Worm (Caenorhabditis elegans) whole organism, young adult: Measurements from ENCODE around the gene Y32G9A.5.

ENCODE experiments used
- B0019.2 ChIP-seq: fragments of 200-800 bp; sonication (Bioruptor generic); conservative IDR thresholded peaks from 2 replicates; pipeline ENCODE4 v1.3.6; 2022; ENCODE audit warnings: missing genetic modification reagents, missing genetic modification characterization, missing compliant biosample characterization
- B0336.3 ChIP-seq: fragments of 200-800 bp; sonication (Bioruptor generic); IDR thresholded peaks from 2 replicates; pipeline ENCODE4 v1.3.6; 2022; ENCODE audit warnings: missing genetic modification characterization, missing compliant biosample characterization
- D2030.7 ChIP-seq: fragments of 200-800 bp; sonication (Bioruptor generic); IDR thresholded peaks from 2 replicates; pipeline ENCODE4 v1.3.6; 2022; ENCODE audit warnings: missing genetic modification reagents, missing genetic modification characterization, missing compliant biosample characterization
- F37B4.10 ChIP-seq: fragments of 200-800 bp; sonication (Bioruptor generic); IDR thresholded peaks from 2 replicates; pipeline ENCODE4 v1.3.6; 2022; ENCODE audit warnings: missing genetic modification characterization, missing compliant biosample characterization
- K12H6.12 ChIP-seq: fragments of 200-800 bp; sonication (Bioruptor generic); optimal IDR thresholded peaks from 2 replicates; lab custom pipeline; 2018; ENCODE audit warnings: mild to moderate bottlenecking, missing genetic modification characterization, missing compliant biosample characterization
- Y53G8AR.9 ChIP-seq: fragments of 200-800 bp; sonication (Bioruptor generic); conservative IDR thresholded peaks from 2 replicates; pipeline ENCODE4 v1.3.6; 2022; ENCODE audit warnings: missing genetic modification reagents, missing genetic modification characterization, missing compliant biosample characterization
- Y56A3A.18 ChIP-seq: fragments of 200-800 bp; sonication (Bioruptor generic); IDR thresholded peaks from 2 replicates; pipeline ENCODE4 v1.3.6; 2022; ENCODE audit warnings: missing genetic modification reagents, missing genetic modification characterization, missing compliant biosample characterization
- Y79H2A.3 ChIP-seq: fragments of 200-800 bp; sonication (Bioruptor generic); conservative IDR thresholded peaks from 2 replicates; pipeline ENCODE4 v1.3.6; 2022; ENCODE audit warnings: missing genetic modification reagents, missing genetic modification characterization, missing compliant biosample characterization
- Y95B8A.8 ChIP-seq: fragments of 200-800 bp; sonication (Bioruptor generic); IDR thresholded peaks from 2 replicates; pipeline ENCODE4 v1.3.6; 2022; ENCODE audit warnings: missing genetic modification reagents, missing genetic modification characterization, missing compliant biosample characterization
- athp-1 ChIP-seq: sonication (generic microtip); optimal IDR thresholded peaks from 2 replicates; lab custom pipeline; 2017; ENCODE audit warnings: mild to moderate bottlenecking, missing genetic modification characterization, missing compliant biosample characterization
- cebp-2 ChIP-seq: fragments of 200-800 bp; sonication (Bioruptor generic); IDR thresholded peaks from 2 replicates; pipeline ENCODE4 v1.3.6; 2022; ENCODE audit warnings: missing genetic modification characterization, missing compliant biosample characterization
- ceh-100 ChIP-seq: fragments of 200-800 bp; sonication (Bioruptor generic); IDR thresholded peaks from 2 replicates; pipeline ENCODE4 v1.3.6; 2022; ENCODE audit warnings: missing genetic modification reagents, missing genetic modification characterization, missing compliant biosample characterization
- ceh-91 ChIP-seq: fragments of 200-800 bp; sonication (Bioruptor generic); IDR thresholded peaks from 2 replicates; pipeline ENCODE4 v1.3.6; 2022; ENCODE audit warnings: missing genetic modification reagents, missing genetic modification characterization, missing compliant biosample characterization
- die-1 ChIP-seq: sonication (generic microtip); optimal IDR thresholded peaks from 2 replicates; lab custom pipeline; 2016; ENCODE audit warnings: missing genotype, mild to moderate bottlenecking, missing genetic modification characterization, missing compliant biosample characterization
- dpl-1 ChIP-seq: fragments of 150-350 bp; optimal IDR thresholded peaks from 2 replicates; lab custom pipeline; 2014; ENCODE audit warnings: missing biosample characterization, missing genetic modification reagents, missing genetic modification characterization
- egl-18 ChIP-seq: fragments of 200-800 bp; sonication (Bioruptor generic); IDR thresholded peaks from 2 replicates; pipeline ENCODE4 v1.3.6; 2022; ENCODE audit warnings: missing genetic modification reagents, missing genetic modification characterization, missing compliant biosample characterization
- ets-4 ChIP-seq: fragments of 200-800 bp; sonication (Bioruptor generic); optimal IDR thresholded peaks from 2 replicates; lab custom pipeline; 2018; ENCODE audit warnings: mild to moderate bottlenecking, missing genetic modification characterization, missing compliant biosample characterization
- fkh-3 ChIP-seq: sonication (generic microtip); optimal IDR thresholded peaks from 2 replicates; lab custom pipeline; 2016; ENCODE audit warnings: mild to moderate bottlenecking, missing genetic modification characterization, missing compliant biosample characterization
- hmg-20 ChIP-seq: fragments of 200-800 bp; sonication (Bioruptor generic); IDR thresholded peaks from 2 replicates; pipeline ENCODE4 v1.3.6; 2022; ENCODE audit warnings: missing genetic modification reagents, missing genetic modification characterization, missing compliant biosample characterization
- let-526 ChIP-seq: fragments of 200-800 bp; sonication (Bioruptor generic); IDR thresholded peaks from 2 replicates; pipeline ENCODE4 v1.3.6; 2022; ENCODE audit warnings: missing genetic modification reagents, missing genetic modification characterization, missing compliant biosample characterization
- let-607 ChIP-seq, 2 experiments: fragments of 200-800 bp in 1 of 2; sonication (Bioruptor generic) in 1 of 2; sonication (generic microtip) in 1 of 2; optimal IDR thresholded peaks; 2 replicates each; lab custom pipeline; 2016 to 2018; ENCODE audit warnings: mild to moderate bottlenecking in 2 of 2, missing compliant biosample characterization in 2 of 2, missing genetic modification characterization in 2 of 2, moderate library complexity in 2 of 2, missing genotype in 1 of 2
- lin-40 ChIP-seq: sonication (generic microtip); optimal IDR thresholded peaks from 2 replicates; lab custom pipeline; 2016; ENCODE audit warnings: missing genetic modification characterization, mild to moderate bottlenecking, missing compliant biosample characterization, missing genotype, missing genetic modification reagents
- lsy-27 ChIP-seq: sonication (generic microtip); optimal IDR thresholded peaks from 2 replicates; lab custom pipeline; 2017; ENCODE audit warnings: missing genetic modification characterization, mild to moderate bottlenecking, missing compliant biosample characterization, antibody characterized with exemption, missing genotype, borderline replicate concordance; ENCODE audit not compliant: insufficient read depth
- nhr-120 ChIP-seq: fragments of 200-800 bp; sonication (Bioruptor generic); IDR thresholded peaks from 2 replicates; pipeline ENCODE4 v1.3.6; 2022; ENCODE audit warnings: missing genetic modification characterization, missing compliant biosample characterization
- nhr-80 ChIP-seq: sonication (generic microtip); optimal IDR thresholded peaks from 2 replicates; lab custom pipeline; 2016; ENCODE audit warnings: missing genetic modification characterization, missing compliant biosample characterization
- pbrm-1 ChIP-seq: fragments of 200-800 bp; sonication (Bioruptor generic); IDR thresholded peaks from 2 replicates; pipeline ENCODE4 v1.3.6; 2022; ENCODE audit warnings: missing genetic modification reagents, missing genetic modification characterization, missing compliant biosample characterization
- rcor-1 ChIP-seq: fragments of 200-800 bp; sonication (Bioruptor generic); IDR thresholded peaks from 2 replicates; pipeline ENCODE4 v1.3.6; 2022; ENCODE audit warnings: missing genetic modification reagents, missing genetic modification characterization, missing compliant biosample characterization
- rec-8 ChIP-seq, 2 experiments: sonication (generic microtip); optimal IDR thresholded peaks; 2 replicates each; lab custom pipeline; 2016; ENCODE audit warnings: mild to moderate bottlenecking in 2 of 2, missing genetic modification characterization in 2 of 2, missing genetic modification reagents in 2 of 2, missing genotype in 2 of 2, missing biosample characterization in 1 of 2, missing compliant biosample characterization in 1 of 2, moderate library complexity in 1 of 2
- snpc-3.4 ChIP-seq: sonication (generic microtip); optimal IDR thresholded peaks from 2 replicates; lab custom pipeline; 2017; ENCODE audit warnings: missing genetic modification characterization, mild to moderate bottlenecking, missing compliant biosample characterization, antibody characterized with exemption, moderate library complexity, missing genotype, missing genetic modification reagents
- somi-1 ChIP-seq: fragments of 200-800 bp; sonication (Bioruptor generic); optimal IDR thresholded peaks from 2 replicates; lab custom pipeline; 2018; ENCODE audit warnings: mild to moderate bottlenecking, missing genetic modification characterization, missing compliant biosample characterization
- unc-130 ChIP-seq: sonication (generic microtip); optimal IDR thresholded peaks from 2 replicates; lab custom pipeline; 2016; ENCODE audit warnings: missing genetic modification reagents, missing genetic modification characterization, missing compliant biosample characterization
- unc-62 ChIP-seq: fragments of 150-350 bp; optimal IDR thresholded peaks from 2 replicates; lab custom pipeline; 2014; ENCODE audit warnings: missing biosample characterization, missing genetic modification reagents, missing genetic modification characterization
- zim-3 ChIP-seq: sonication (generic microtip); optimal IDR thresholded peaks from 2 replicates; lab custom pipeline; 2017; ENCODE audit warnings: mild to moderate bottlenecking, missing genetic modification characterization, moderate library complexity, missing compliant biosample characterization
- ztf-25 ChIP-seq: fragments of 200-800 bp; sonication (Bioruptor generic); IDR thresholded peaks from 2 replicates; pipeline ENCODE4 v1.3.6; 2022; ENCODE audit warnings: missing genetic modification reagents, missing genetic modification characterization, missing compliant biosample characterization
- ztf-26 ChIP-seq: sonication (generic microtip); optimal IDR thresholded peaks from 2 replicates; lab custom pipeline; 2017; ENCODE audit warnings: missing genetic modification characterization, missing compliant biosample characterization

Y32G9A.5 gene

DNA sequence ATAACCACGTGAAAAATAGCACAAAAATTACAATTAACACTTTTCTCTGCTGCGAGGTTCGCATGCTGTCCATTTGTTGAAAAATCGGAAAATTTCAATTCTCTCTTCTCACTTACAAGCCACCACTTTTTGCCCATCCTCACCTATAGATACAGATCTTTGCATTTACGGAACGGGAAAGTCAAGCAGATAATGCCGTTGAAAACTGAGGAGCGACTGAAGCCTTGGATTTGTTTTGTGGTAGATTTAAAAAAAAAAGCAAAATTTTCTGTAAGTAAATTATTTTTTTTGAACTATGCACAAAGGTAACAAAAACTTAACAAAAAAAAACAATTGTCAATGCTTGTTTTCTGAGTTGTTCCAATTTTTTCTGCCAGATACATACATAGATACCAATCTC lies 18.0 kb downstream of the Y32G9A.5 start, which contains the start of gene T06A1.1:
TSS of gene T06A1.1 (minus strand) at position 101 of the 400 bp plus-strand sequence.
- no peak for TF ChIP-seq zim-3 (tag; lab: Kevin White, UChicago)
- no peak for TF ChIP-seq F37B4.10
- TF ChIP-seq lsy-27 (tag; lab: Kevin White, UChicago): no peak
- no peak for TF ChIP-seq ceh-100
- TF ChIP-seq let-526 (GFP tag; lab: Robert Waterston, UW): no peak
- TF ChIP-seq ztf-25: no peak
- TF ChIP-seq rcor-1: no peak
- no peak for TF ChIP-seq snpc-3.4 (tag; lab: Kevin White, UChicago)
- no peak for TF ChIP-seq fkh-3 (tag; lab: Kevin White, UChicago)
- TF ChIP-seq B0019.2 (GFP tag; lab: Robert Waterston, UW): no peak
- TF ChIP-seq K12H6.12: no peak
- TF ChIP-seq pbrm-1 (GFP tag; lab: Robert Waterston, UW): no peak
- no peak for TF ChIP-seq athp-1
- TF ChIP-seq unc-62 (GFP tag; lab: Kevin White, UChicago): no peak
- TF ChIP-seq lin-40: no peak
- TF ChIP-seq ceh-91 (GFP tag; lab: Robert Waterston, UW): no peak
- no peak for TF ChIP-seq B0336.3 (GFP tag; lab: Robert Waterston, UW)

DNA sequence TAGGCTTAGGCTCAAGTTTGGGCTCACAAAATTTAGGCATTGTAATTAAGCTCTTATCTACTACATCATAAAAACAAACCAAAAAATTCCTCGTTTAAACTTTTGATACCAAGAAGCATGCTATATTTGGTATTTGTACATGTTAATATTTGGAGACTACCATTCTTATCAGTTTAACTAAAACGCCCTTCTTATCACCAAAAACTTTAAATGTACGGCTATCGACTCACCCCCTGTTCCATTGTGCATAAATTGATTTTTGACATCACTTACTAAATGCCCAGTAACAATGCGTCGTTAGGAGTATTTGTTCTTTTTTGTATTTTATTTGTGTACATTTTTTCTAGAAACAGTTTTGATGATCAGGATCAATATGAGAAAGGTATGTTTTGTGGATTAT lies 19.6 kb downstream of the Y32G9A.5 start, which contains the start of gene T06A1.5:
TSS of gene T06A1.5 (plus strand) at position 209 of the 400 bp plus-strand sequence.
- TF ChIP-seq somi-1 (no peak), nhr-80 (tag; lab: Kevin White, UChicago) (peak; percentile 74)
- TF ChIP-seq, all 124 proteins: peak for 1

DNA sequence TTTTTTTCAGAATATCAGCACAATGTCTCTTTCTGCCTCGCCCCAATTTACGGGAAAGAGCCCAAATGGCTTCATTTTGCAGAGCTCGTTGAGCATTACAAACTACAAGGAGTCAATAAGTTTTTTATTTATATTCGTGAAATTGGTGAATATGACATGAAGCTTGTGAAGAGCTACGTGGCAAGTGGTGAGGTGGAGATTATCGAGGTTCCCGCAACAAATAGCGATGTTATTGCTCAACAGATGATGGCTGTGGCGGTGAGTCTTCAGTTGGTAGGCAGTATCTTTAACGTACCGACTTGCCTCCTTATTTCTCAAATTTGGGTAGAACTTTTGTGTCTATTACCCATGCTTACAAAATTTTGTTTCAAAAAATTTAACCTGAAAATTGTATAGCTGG lies 21.0 kb downstream of the Y32G9A.5 start:
- TF ChIP-seq cebp-2 (GFP tag; lab: Robert Waterston, UW) (no peak), dpl-1 (GFP tag; lab: Kevin White, UChicago) (no peak), hmg-20 (GFP tag; lab: Robert Waterston, UW) (no peak)
- TF ChIP-seq, all 124 proteins: peak for 0

DNA sequence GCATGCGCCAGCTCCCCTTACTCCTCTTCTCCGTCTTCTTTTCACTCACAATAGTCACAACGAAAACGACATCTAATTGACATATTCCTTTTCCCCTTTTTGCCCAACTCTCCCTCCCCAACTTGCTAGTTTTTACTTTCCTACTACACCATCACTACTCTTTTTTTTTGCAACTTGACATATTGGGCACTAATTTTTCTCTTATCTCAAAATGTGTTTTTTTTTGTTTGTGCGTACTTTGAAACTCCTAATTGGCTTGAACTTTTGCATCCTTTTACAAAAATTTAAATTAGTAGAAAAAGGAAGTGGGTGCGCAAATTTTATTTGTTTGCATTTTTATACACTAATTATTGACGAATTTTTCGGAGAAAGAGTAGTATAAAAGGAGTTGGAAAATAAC lies 28.0 kb downstream of the Y32G9A.5 start:
- TF ChIP-seq nhr-120 (no peak), egl-18 (GFP tag; lab: Robert Waterston, UW) (no peak), unc-130 (GFP tag; lab: Kevin White, UChicago) (no peak), ztf-26 (tag; lab: Kevin White, UChicago) (no peak), D2030.7 (no peak), let-607 (tag; optimal IDR thresholded peaks at IDR 0.05; lab: Kevin White, UChicago) (no peak), Y79H2A.3 (GFP tag; lab: Robert Waterston, UW) (no peak), rec-8 (tag; optimal IDR thresholded peaks at IDR 0.05; lab: Kevin White, UChicago) (no peak), die-1 (tag; lab: Kevin White, UChicago) (no peak), Y95B8A.8 (GFP tag; lab: Robert Waterston, UW) (no peak), ets-4 (GFP tag; lab: Kevin White, UChicago) (no peak), Y53G8AR.9 (GFP tag; lab: Robert Waterston, UW) (no peak), Y56A3A.18 (GFP tag; lab: Robert Waterston, UW) (no peak)
- TF ChIP-seq, all 124 proteins: peak for 0
